Worm (Caenorhabditis elegans) whole organism, young adult: ENCODE measurements around the gene col-128.

Source experiments
- D2030.7 ChIP-seq: fragments of 200-800 bp; sonication (Bioruptor generic); IDR thresholded peaks from 2 replicates; pipeline ENCODE4 v1.3.6; 2022; ENCODE audit warnings: missing genetic modification reagents, missing genetic modification characterization, missing compliant biosample characterization
- F10E7.11 ChIP-seq: sonication (generic microtip); optimal IDR thresholded peaks from 2 replicates; lab custom pipeline; 2017; ENCODE audit warnings: mild to moderate bottlenecking, missing genetic modification characterization, moderate library complexity, missing compliant biosample characterization
- F23B12.7 ChIP-seq: sonication (generic microtip); optimal IDR thresholded peaks from 2 replicates; lab custom pipeline; 2017; ENCODE audit warnings: missing genetic modification characterization, mild to moderate bottlenecking, missing compliant biosample characterization, antibody characterized with exemption, moderate library complexity; ENCODE audit not compliant: insufficient read depth
- F33H1.4 ChIP-seq: fragments of 200-800 bp; sonication (Bioruptor generic); IDR thresholded peaks from 2 replicates; pipeline ENCODE4 v1.3.6; 2022; ENCODE audit warnings: missing genetic modification reagents, missing genetic modification characterization, missing compliant biosample characterization
- F37B4.10 ChIP-seq: fragments of 200-800 bp; sonication (Bioruptor generic); IDR thresholded peaks from 2 replicates; pipeline ENCODE4 v1.3.6; 2022; ENCODE audit warnings: missing genetic modification characterization, missing compliant biosample characterization
- T26A5.8 ChIP-seq: sonication (generic microtip); optimal IDR thresholded peaks from 2 replicates; lab custom pipeline; 2016; ENCODE audit warnings: missing genetic modification characterization, missing compliant biosample characterization
- Y67H2A.10 ChIP-seq: fragments of 200-800 bp; sonication (Bioruptor generic); conservative IDR thresholded peaks from 2 replicates; pipeline ENCODE4 v1.3.6; 2022; ENCODE audit warnings: missing genetic modification reagents, missing genetic modification characterization, missing compliant biosample characterization
- Y95B8A.8 ChIP-seq: fragments of 200-800 bp; sonication (Bioruptor generic); IDR thresholded peaks from 2 replicates; pipeline ENCODE4 v1.3.6; 2022; ENCODE audit warnings: missing genetic modification reagents, missing genetic modification characterization, missing compliant biosample characterization
- akir-1 ChIP-seq: fragments of 200-800 bp; sonication (Bioruptor generic); optimal IDR thresholded peaks from 2 replicates; lab custom pipeline; 2018; ENCODE audit warnings: mild to moderate bottlenecking, missing genetic modification characterization, moderate library complexity, missing compliant biosample characterization
- ama-1 ChIP-seq, 3 experiments: fragments of 150-350 bp in 1 of 3; sonication (generic microtip) in 2 of 3; optimal IDR thresholded peaks; 2 replicates each; lab custom pipeline; 2014 to 2018; ENCODE audit warnings: missing biosample characterization in 2 of 3, missing genetic modification characterization in 2 of 3, missing genetic modification reagents in 2 of 3
- bed-1 ChIP-seq: fragments of 200-800 bp; sonication (Bioruptor generic); IDR thresholded peaks from 2 replicates; pipeline ENCODE4 v1.3.6; 2022; ENCODE audit warnings: missing genetic modification reagents, missing genetic modification characterization, missing compliant biosample characterization
- ccch-3 ChIP-seq: fragments of 200-800 bp; sonication (Bioruptor generic); optimal IDR thresholded peaks from 2 replicates; lab custom pipeline; 2018; ENCODE audit warnings: mild to moderate bottlenecking, missing genetic modification characterization, missing compliant biosample characterization
- cebp-1 ChIP-seq, 2 experiments: fragments of 200-800 bp in 1 of 2; sonication (Bioruptor generic) in 1 of 2; sonication (generic microtip) in 1 of 2; IDR thresholded peaks in 1 of 2; optimal IDR thresholded peaks in 1 of 2; 2 replicates each; pipeline versions ENCODE4 v1.3.6 to Lab custom; 2017 to 2022; ENCODE audit warnings: missing compliant biosample characterization in 2 of 2, missing genetic modification characterization in 2 of 2, mild to moderate bottlenecking in 1 of 2, missing genetic modification reagents in 1 of 2, moderate library complexity in 1 of 2
- ceh-27 ChIP-seq: fragments of 200-800 bp; sonication (Bioruptor generic); optimal IDR thresholded peaks from 2 replicates; lab custom pipeline; 2018; ENCODE audit warnings: mild to moderate bottlenecking, missing genetic modification characterization, moderate library complexity, missing compliant biosample characterization
- dox-1 ChIP-seq: fragments of 200-800 bp; sonication (Bioruptor generic); IDR thresholded peaks from 2 replicates; pipeline ENCODE4 v1.3.6; 2022; ENCODE audit warnings: missing genetic modification reagents, missing genetic modification characterization, missing compliant biosample characterization
- egl-18 ChIP-seq: fragments of 200-800 bp; sonication (Bioruptor generic); IDR thresholded peaks from 2 replicates; pipeline ENCODE4 v1.3.6; 2022; ENCODE audit warnings: missing genetic modification reagents, missing genetic modification characterization, missing compliant biosample characterization
- egrh-3 ChIP-seq: fragments of 200-800 bp; sonication (Bioruptor generic); IDR thresholded peaks from 2 replicates; pipeline ENCODE4 v1.3.6; 2022; ENCODE audit warnings: missing genetic modification reagents, missing genetic modification characterization, missing compliant biosample characterization
- ets-4 ChIP-seq: fragments of 200-800 bp; sonication (Bioruptor generic); optimal IDR thresholded peaks from 2 replicates; lab custom pipeline; 2018; ENCODE audit warnings: mild to moderate bottlenecking, missing genetic modification characterization, missing compliant biosample characterization
- lag-1 ChIP-seq: fragments of 200-800 bp; sonication (Bioruptor generic); IDR thresholded peaks from 2 replicates; pipeline ENCODE4 v1.3.6; 2022; ENCODE audit warnings: missing genetic modification reagents, missing genetic modification characterization, missing compliant biosample characterization
- lin-35 ChIP-seq, 3 experiments: fragments of 150-350 bp in 2 of 3; sonication (generic microtip) in 1 of 3; optimal IDR thresholded peaks; 2 replicates each; lab custom pipeline; 2014 to 2018; ENCODE audit warnings: missing biosample characterization in 3 of 3, missing genetic modification characterization in 3 of 3, missing genetic modification reagents in 3 of 3
- madf-6 ChIP-seq: fragments of 200-800 bp; sonication (Bioruptor generic); IDR thresholded peaks from 2 replicates; pipeline ENCODE4 v1.3.6; 2022; ENCODE audit warnings: missing genetic modification reagents, missing genetic modification characterization, missing compliant biosample characterization
- madf-8 ChIP-seq: fragments of 200-800 bp; sonication (Bioruptor generic); conservative IDR thresholded peaks from 2 replicates; pipeline ENCODE4 v1.3.6; 2022; ENCODE audit warnings: missing genetic modification reagents, missing genetic modification characterization, missing compliant biosample characterization
- mcd-1 ChIP-seq: fragments of 200-800 bp; sonication (Bioruptor generic); IDR thresholded peaks from 2 replicates; pipeline ENCODE4 v1.3.6; 2022; ENCODE audit warnings: missing genetic modification reagents, missing genetic modification characterization, missing compliant biosample characterization
- nfya-1 ChIP-seq: sonication (generic microtip); optimal IDR thresholded peaks from 2 replicates; lab custom pipeline; 2017; ENCODE audit warnings: antibody characterized with exemption, missing compliant biosample characterization, missing genetic modification characterization, borderline replicate concordance; ENCODE audit not compliant: insufficient read depth
- nfya-2 ChIP-seq: fragments of 200-800 bp; sonication (Bioruptor generic); IDR thresholded peaks from 2 replicates; pipeline ENCODE4 v1.3.6; 2022; ENCODE audit warnings: missing genetic modification reagents, missing genetic modification characterization, missing compliant biosample characterization
- nfyb-1 ChIP-seq: fragments of 200-800 bp; sonication (Bioruptor generic); IDR thresholded peaks from 2 replicates; pipeline ENCODE4 v1.3.6; 2022; ENCODE audit warnings: missing genetic modification reagents, missing genetic modification characterization, missing compliant biosample characterization
- nhr-179 ChIP-seq: sonication (generic microtip); optimal IDR thresholded peaks from 2 replicates; lab custom pipeline; 2016; ENCODE audit warnings: mild to moderate bottlenecking, missing genetic modification characterization, missing compliant biosample characterization
- sdz-38 ChIP-seq: sonication (generic microtip); optimal IDR thresholded peaks from 2 replicates; lab custom pipeline; 2016; ENCODE audit warnings: missing genotype, missing genetic modification characterization, missing compliant biosample characterization
- snpc-1.3 ChIP-seq: sonication (generic microtip); optimal IDR thresholded peaks from 2 replicates; lab custom pipeline; 2017; ENCODE audit warnings: missing genetic modification characterization, mild to moderate bottlenecking, missing compliant biosample characterization, antibody characterized with exemption, moderate library complexity, missing genotype, missing genetic modification reagents; ENCODE audit not compliant: insufficient read depth
- tbp1 ChIP-seq: fragments of 200-800 bp; sonication (Bioruptor generic); optimal IDR thresholded peaks from 2 replicates; lab custom pipeline; 2018; ENCODE audit warnings: mild to moderate bottlenecking, missing genetic modification characterization, missing compliant biosample characterization
- ztf-18 ChIP-seq: sonication (generic microtip); optimal IDR thresholded peaks from 2 replicates; lab custom pipeline; 2016; ENCODE audit warnings: missing genotype, mild to moderate bottlenecking, missing genetic modification characterization, missing compliant biosample characterization
- ztf-28 ChIP-seq: fragments of 200-800 bp; sonication (Bioruptor generic); IDR thresholded peaks from 2 replicates; pipeline ENCODE4 v1.3.6; 2022; ENCODE audit warnings: missing genetic modification reagents, missing genetic modification characterization, missing compliant biosample characterization

The col-128 gene

ce11 chrIV:11593415-11594190, 41.8 kb upstream of the col-128 start, which contains the start of gene F40F11.3 (continued):
- TF ChIP-seq egl-18 (GFP tag; lab: Robert Waterston, UW) (0 out of 2 replicates have a peak, but pooled peaks have one; percentile 40), lag-1 (GFP tag; lab: Robert Waterston, UW) (no peak), ztf-28 (GFP tag; lab: Robert Waterston, UW) (no peak), Y95B8A.8 (GFP tag; lab: Robert Waterston, UW) (0 out of 2 replicates have a peak, but pooled peaks have one; percentile 14), Y67H2A.10 (GFP tag; lab: Robert Waterston, UW) (0 out of 2 replicates have a peak, but pooled peaks have one; percentile 37), madf-8 (GFP tag; lab: Robert Waterston, UW) (no peak), ccch-3 (GFP tag; lab: Kevin White, UChicago) (no peak), tbp1 (GFP tag; lab: Kevin White, UChicago) (peak; percentile 54), ceh-27 (GFP tag; lab: Kevin White, UChicago) (peak; percentile 94), ets-4 (GFP tag; lab: Kevin White, UChicago) (peak; percentile 41)

ce11 chrIV:11592820-11593219, 41.1 kb upstream of the col-128 start:
- no peak for TF ChIP-seq nfya-2 (GFP tag; lab: Robert Waterston, UW)
- peak; percentile 8 for TF ChIP-seq snpc-1.3 (tag; lab: Kevin White, UChicago)
- TF ChIP-seq F23B12.7 (tag; lab: Kevin White, UChicago), result peak; percentile 27
- TF ChIP-seq ama-1 (optimal IDR thresholded peaks at IDR 0.05; lab: Kevin White, UChicago), result no peak
- peak in 1 of 2 experiments; percentile 28 for TF ChIP-seq ama-1 (GFP tag; optimal IDR thresholded peaks at IDR 0.05; lab: Kevin White, UChicago)
- TF ChIP-seq egrh-3 (GFP tag; lab: Robert Waterston, UW), result no peak
- TF ChIP-seq nfya-1 (tag; lab: Kevin White, UChicago), result no peak
- peak in 1 of 3 experiments; percentile 57 for TF ChIP-seq lin-35 (GFP tag; optimal IDR thresholded peaks at IDR 0.05; lab: Kevin White, UChicago)
- peak; percentile 47; the same call in 1 of the 2 replicates for TF ChIP-seq D2030.7 (GFP tag; lab: Robert Waterston, UW)
- peak; percentile 39; the same call in 1 of the 2 replicates for TF ChIP-seq mcd-1
- 0 out of 2 replicates have a peak, but pooled peaks have one; percentile 27 for TF ChIP-seq nfyb-1
- TF ChIP-seq madf-6 (GFP tag; lab: Robert Waterston, UW), result peak; percentile 42; the same call in 1 of the 2 replicates

- TF ChIP-seq F37B4.10 (no peak), F10E7.11 (no peak), nhr-179 (no peak), ama-1 (optimal IDR thresholded peaks at IDR 0.05; lab: Kevin White, UChicago) (no peak), ama-1 (GFP tag; optimal IDR thresholded peaks at IDR 0.05; lab: Kevin White, UChicago) (no peak), dox-1 (GFP tag; lab: Robert Waterston, UW) (no peak), F33H1.4 (no peak), cebp-1 (GFP tag; IDR thresholded peaks at IDR 0.05; lab: Robert Waterston, UW) (no peak), cebp-1 (tag; optimal IDR thresholded peaks at IDR 0.05; lab: Kevin White, UChicago) (no peak), T26A5.8 (tag; lab: Kevin White, UChicago) (no peak), lag-1 (GFP tag; lab: Robert Waterston, UW) (no peak), ztf-18 (no peak), bed-1 (GFP tag; lab: Robert Waterston, UW) (no peak), sdz-38 (tag; lab: Kevin White, UChicago) (no peak), akir-1 (no peak)
Measured at ce11 chrIV:11592165-11592564, 40.4 kb upstream of the col-128 start, which contains the start of gene spe-36. Gene spe-36 (minus strand): TSS chrIV:11592265.
